Fruit fly (Drosophila melanogaster) whole organism, embryonic: ENCODE results near the gene Fer2.

Experiments used
- Asciz ChIP-seq: fragments of 200-800 bp; sonication (Bioruptor generic); optimal IDR thresholded peaks from 2 replicates; lab custom pipeline; 2017; ENCODE audit warnings: missing biosample characterization, mild to moderate bottlenecking, missing genetic modification characterization, missing genetic modification reagents
- CG16779 ChIP-seq: fragments of 200-800 bp; sonication (Bioruptor generic); IDR thresholded peaks from 2 replicates; pipeline ENCODE4 v1.3.6; 2022; ENCODE audit warnings: missing biosample characterization, missing genetic modification characterization
- Elba2 ChIP-seq: fragments of 200-800 bp; sonication (Bioruptor generic); optimal IDR thresholded peaks from 3 replicates; lab custom pipeline; 2016; ENCODE audit warnings: missing biosample characterization, missing genetic modification characterization
- HmgD ChIP-seq: fragments of 200-800 bp; sonication (Bioruptor generic); optimal IDR thresholded peaks from 3 replicates; lab custom pipeline; 2016; ENCODE audit warnings: missing biosample characterization, missing genetic modification characterization
- Hr39 ChIP-seq: fragments of >200 bp; optimal IDR thresholded peaks from 2 replicates; lab custom pipeline; 2017
- Nf-YC ChIP-seq: fragments of 200-800 bp; optimal IDR thresholded peaks from 3 replicates; lab custom pipeline; 2019; ENCODE audit warnings: missing biosample characterization, mild to moderate bottlenecking, missing genetic modification characterization, moderate library complexity
- amos ChIP-seq: fragments of 200-800 bp; sonication (Bioruptor generic); IDR thresholded peaks from 2 replicates; pipeline ENCODE4 v1.3.6; 2022; ENCODE audit warnings: missing biosample characterization, missing genetic modification characterization; ENCODE audit not compliant: partially characterized antibody
- dmrt11E ChIP-seq: fragments of 200-800 bp; sonication (Bioruptor generic); optimal IDR thresholded peaks from 3 replicates; lab custom pipeline; 2018; ENCODE audit warnings: missing biosample characterization, mild to moderate bottlenecking, missing genetic modification characterization, moderate library complexity
- inv ChIP-seq: fragments of 200-800 bp; sonication (Bioruptor generic); IDR thresholded peaks from 2 replicates; pipeline ENCODE4 v1.3.6; 2022; ENCODE audit warnings: missing biosample characterization, missing genetic modification characterization; ENCODE audit not compliant: partially characterized antibody
- onecut ChIP-seq: fragments of 200-800 bp; sonication (Bioruptor generic); IDR thresholded peaks from 2 replicates; pipeline ENCODE4 v1.3.6; 2022; ENCODE audit warnings: missing biosample characterization, missing genetic modification characterization
- ssp ChIP-seq: fragments of 200-800 bp; sonication (Bioruptor generic); IDR thresholded peaks from 2 replicates; pipeline ENCODE4 v1.3.6; 2022; ENCODE audit warnings: missing biosample characterization, missing genetic modification characterization
- sug ChIP-seq: fragments of 200-800 bp; optimal IDR thresholded peaks from 2 replicates; lab custom pipeline; 2019; ENCODE audit warnings: missing biosample characterization, mild to moderate bottlenecking, missing genetic modification characterization, moderate library complexity
- zfh2 ChIP-seq: fragments of 200-800 bp; sonication (Bioruptor generic); optimal IDR thresholded peaks from 2 replicates; lab custom pipeline; 2016; ENCODE audit warnings: missing biosample characterization, missing genetic modification characterization

dm6 chr3R:16168088-16168487 is 17.0 kb upstream of the Fer2 start:
- TF ChIP-seq HmgD (GFP tag; lab: Kevin White, UChicago) (no peak), Elba2 (GFP tag; lab: Kevin White, UChicago) (no peak), Hr39 (lab: Kevin White, UChicago) (no peak), inv (GFP tag; lab: Robert Waterston, UW) (no peak), dmrt11E (tag; lab: Kevin White, UChicago) (no peak), CG16779 (GFP tag; lab: Robert Waterston, UW) (no peak), ssp (GFP tag; lab: Robert Waterston, UW) (no peak), sug (tag; lab: Kevin White, UChicago) (no peak), Asciz (no peak), zfh2 (GFP tag; lab: Kevin White, UChicago) (no peak), Nf-YC (tag; lab: Kevin White, UChicago) (no peak), onecut (GFP tag; lab: Robert Waterston, UW) (no peak), amos (no peak)
